Worm (Caenorhabditis elegans): Measurements from ENCODE around the gene M03E7.3.

M03E7.3 gene

DNA sequence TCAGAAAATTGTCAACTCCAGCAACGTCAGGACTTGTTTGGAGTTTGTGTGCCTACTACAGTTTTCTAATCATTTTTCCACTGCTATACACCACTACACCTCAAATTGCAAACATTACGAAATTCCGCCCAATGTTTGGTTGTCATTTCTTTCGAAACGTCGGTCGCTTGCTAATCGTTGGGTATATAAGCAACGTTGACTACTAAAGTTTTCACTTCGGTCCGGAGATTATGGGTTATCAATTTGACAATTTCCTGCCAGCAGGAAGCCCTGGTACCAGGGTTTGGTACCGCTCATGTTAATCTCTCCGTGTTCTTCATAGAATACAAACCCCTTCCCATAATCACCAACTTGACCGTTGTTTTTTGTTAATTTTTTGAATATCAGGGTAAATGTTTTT lies 38.8 kb upstream of the M03E7.3 start (continued):
- TF ChIP-seq nhr-77 (tag; optimal IDR thresholded peaks at IDR 0.05) (peak; percentile 53), rnt-1 (tag; optimal IDR thresholded peaks at IDR 0.05) (peak; percentile 14), ceh-82 (tag; optimal IDR thresholded peaks at IDR 0.05) (peak in 1 of 3 experiments; percentile 39), vab-15 (tag; optimal IDR thresholded peaks at IDR 0.05) (no peak), pqm-1 (tag; optimal IDR thresholded peaks at IDR 0.05) (peak; percentile 63), jun-1 (tag; optimal IDR thresholded peaks at IDR 0.05) (peak; percentile 41), nhr-47 (tag; optimal IDR thresholded peaks at IDR 0.05) (peak; percentile 50), ceh-8 (GFP tag; optimal IDR thresholded peaks at IDR 0.05) (no peak), elt-2 (tag; optimal IDR thresholded peaks at IDR 0.05) (peak; percentile 87)

DNA sequence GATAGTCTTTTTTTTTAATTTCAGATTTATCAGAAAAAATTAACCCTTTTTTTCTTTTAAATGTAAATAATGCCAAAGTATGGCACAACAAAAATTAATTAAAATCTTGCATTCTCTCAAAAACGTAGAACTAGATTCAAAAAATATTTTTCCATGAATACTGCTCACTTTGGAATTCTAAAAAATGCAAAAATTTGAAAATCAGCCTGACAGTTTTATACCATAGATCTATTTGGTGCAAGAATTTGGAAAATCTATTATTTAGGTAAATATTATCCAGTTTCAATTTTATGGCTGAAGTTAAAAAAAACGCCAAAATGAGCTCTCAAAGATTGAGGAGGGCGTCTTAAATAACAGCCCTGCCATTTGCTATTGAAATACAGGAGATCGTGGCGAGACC lies 35.2 kb upstream of the M03E7.3 start:
- no peak for TF ChIP-seq efl-1 (optimal IDR thresholded peaks at IDR 0.05)
- TF ChIP-seq efl-1 (GFP tag; optimal IDR thresholded peaks at IDR 0.05 in 1 of 2): peak in 1 of 2 experiments; percentile 32
- no peak for TF ChIP-seq alr-1 (tag; optimal IDR thresholded peaks at IDR 0.05; ENCODE audit: borderline replicate concordance)
- no peak for TF ChIP-seq F16B12.6 (tag; optimal IDR thresholded peaks at IDR 0.05)

DNA sequence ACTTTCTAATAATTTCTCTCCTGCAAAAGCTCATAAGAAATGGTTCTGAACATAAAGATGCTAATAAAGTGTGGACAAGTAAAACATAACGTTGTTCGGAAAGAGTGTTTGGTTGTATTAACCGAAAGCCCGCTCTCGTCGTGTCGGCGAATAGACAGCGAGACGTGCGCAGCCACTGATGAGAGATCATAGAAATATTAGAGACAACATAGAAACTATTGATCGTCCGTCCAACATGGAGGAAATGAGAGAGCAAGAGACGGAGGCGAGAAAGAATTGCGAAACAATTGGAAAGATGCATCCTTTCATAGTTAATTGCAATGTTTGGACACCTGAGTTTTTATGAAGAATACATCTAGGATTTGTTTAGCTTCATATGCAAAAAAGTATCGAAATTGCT lies 34.3 kb upstream of the M03E7.3 start:
- TF ChIP-seq snpc-4 (tag; optimal IDR thresholded peaks at IDR 0.05) (peak; percentile 50), fkh-8 (tag; optimal IDR thresholded peaks at IDR 0.05) (peak; percentile 61), ama-1 (optimal IDR thresholded peaks at IDR 0.05) (peak; percentile 10), F16B12.6 (tag; optimal IDR thresholded peaks at IDR 0.05) (peak; percentile 59), lin-13 (GFP tag; optimal IDR thresholded peaks at IDR 0.05) (peak; percentile 40), ztf-4 (tag; optimal IDR thresholded peaks at IDR 0.05) (peak; percentile 45), mep-1 (tag; optimal IDR thresholded peaks at IDR 0.05) (peak; percentile 58), mdl-1 (tag; optimal IDR thresholded peaks at IDR 0.05) (peak in 1 of 2 experiments; percentile 34), aly-2 (tag; optimal IDR thresholded peaks at IDR 0.05) (no peak), unc-62 (GFP tag; optimal IDR thresholded peaks at IDR 0.05) (no peak), unc-130 (tag; optimal IDR thresholded peaks at IDR 0.05) (no peak), nhr-84 (tag; optimal IDR thresholded peaks at IDR 0.05) (no peak), jun-1 (tag; optimal IDR thresholded peaks at IDR 0.05) (peak; percentile 17), snu-23 (GFP tag; optimal IDR thresholded peaks at IDR 0.05) (peak; percentile 71), tbx-2 (tag; optimal IDR thresholded peaks at IDR 0.05) (peak; percentile 52), lsy-2 (tag; optimal IDR thresholded peaks at IDR 0.05) (peak; percentile 67 to 90), nhr-47 (tag; optimal IDR thresholded peaks at IDR 0.05) (peak; percentile 46), swsn-7 (tag; optimal IDR thresholded peaks at IDR 0.05) (peak; percentile 59), nhr-71 (tag; optimal IDR thresholded peaks at IDR 0.05) (peak; percentile 76), rnt-1 (tag; optimal IDR thresholded peaks at IDR 0.05) (peak; percentile 48), nhr-28 (tag; optimal IDR thresholded peaks at IDR 0.05) (no peak), unc-86 (tag; optimal IDR thresholded peaks at IDR 0.05) (peak; percentile 27), lin-14 (GFP tag; optimal IDR thresholded peaks at IDR 0.05) (peak; percentile 90), nhr-76 (tag; optimal IDR thresholded peaks at IDR 0.05) (no peak), skn-1 (tag; optimal IDR thresholded peaks at IDR 0.05) (peak; percentile 50), grh-1 (GFP tag; IDR thresholded peaks at IDR 0.05) (no peak), nhr-20 (tag; optimal IDR thresholded peaks at IDR 0.05) (peak; percentile 32), zip-4 (GFP tag; optimal IDR thresholded peaks at IDR 0.05) (peak; percentile 15), isw-1 (GFP tag; IDR thresholded peaks at IDR 0.05) (peak; percentile 33), lin-35 (GFP tag; optimal IDR thresholded peaks at IDR 0.05) (peak; percentile 56 to 62), nhr-77 (tag; optimal IDR thresholded peaks at IDR 0.05) (peak; percentile 29), ceh-82 (tag; optimal IDR thresholded peaks at IDR 0.05) (peak; percentile 36 to 78 (median 67)), fkh-4 (tag; optimal IDR thresholded peaks at IDR 0.05; ENCODE audit: borderline replicate concordance) (no peak), efl-1 (optimal IDR thresholded peaks at IDR 0.05) (peak; percentile 60 to 74), efl-1 (GFP tag; optimal IDR thresholded peaks at IDR 0.05 in 1 of 2) (peak; percentile 48 to 92), nhr-237 (tag; optimal IDR thresholded peaks at IDR 0.05) (peak; percentile 12), dpl-1 (GFP tag; optimal IDR thresholded peaks at IDR 0.05) (peak in 2 of 3 experiments; percentile 14 to 54), lin-39 (tag; optimal IDR thresholded peaks at IDR 0.05) (no peak), xbp-1 (tag; optimal IDR thresholded peaks at IDR 0.05) (peak; percentile 34), blmp-1 (tag; optimal IDR thresholded peaks at IDR 0.05) (peak; percentile 66)
